Worm (Caenorhabditis elegans): ENCODE data around the gene lov-1.

- TF ChIP-seq ama-1 (optimal IDR thresholded peaks at IDR 0.05), result no peak
- TF ChIP-seq snpc-4 (tag; optimal IDR thresholded peaks at IDR 0.05), result no peak
- TF ChIP-seq elt-2 (tag; optimal IDR thresholded peaks at IDR 0.05), result no peak
- TF ChIP-seq nhr-25 (tag; optimal IDR thresholded peaks at IDR 0.05), result no peak
- no peak for TF ChIP-seq jun-1 (tag; optimal IDR thresholded peaks at IDR 0.05)
- TF ChIP-seq unc-62 (GFP tag; optimal IDR thresholded peaks at IDR 0.05), result no peak
- TF ChIP-seq lin-15B (tag; optimal IDR thresholded peaks at IDR 0.05), result no peak
- no peak for TF ChIP-seq nhr-43 (tag; optimal IDR thresholded peaks at IDR 0.05; ENCODE audit: poor library complexity, severe bottlenecking)
These were observed 42.5 kb upstream of the lov-1 start for ce11 chrII:10164137-10164536.
